Fruit fly (Drosophila melanogaster) whole organism, embryonic: ENCODE data around the gene Naa20A.
A peak's percentile ranks its signal among the peaks of the same experiment; 100 is the strongest.

Source experiments
- Adf1 ChIP-seq: fragments of 200-800 bp; sonication (Bioruptor generic); IDR thresholded peaks from 2 replicates; pipeline ENCODE4 v1.3.6; 2022; ENCODE audit warnings: missing biosample characterization, missing genetic modification characterization
- Atf-2 ChIP-seq: fragments of 200-800 bp; sonication (Bioruptor generic); optimal IDR thresholded peaks from 2 replicates; lab custom pipeline; 2016; ENCODE audit warnings: missing biosample characterization, missing genetic modification characterization
- BEAF-32 ChIP-seq: fragments of 200-800 bp; sonication (Bioruptor generic); optimal IDR thresholded peaks from 3 replicates; lab custom pipeline; 2017; ENCODE audit warnings: missing biosample characterization, missing genetic modification characterization, mild to moderate bottlenecking, moderate library complexity, missing genetic modification reagents
- Bgb ChIP-seq: fragments of 200-800 bp; sonication (Bioruptor generic); IDR thresholded peaks from 2 replicates; pipeline ENCODE4 v1.3.6; 2022; ENCODE audit warnings: missing biosample characterization, missing genetic modification characterization; ENCODE audit not compliant: partially characterized antibody
- CG10543 ChIP-seq: fragments of 200-800 bp; sonication (Bioruptor generic); optimal IDR thresholded peaks from 3 replicates; lab custom pipeline; 2017; ENCODE audit warnings: missing biosample characterization, mild to moderate bottlenecking, missing genetic modification characterization, moderate library complexity
- CG12769 ChIP-seq: fragments of 200-800 bp; sonication (Bioruptor generic); optimal IDR thresholded peaks from 2 replicates; lab custom pipeline; 2019; ENCODE audit warnings: missing biosample characterization, mild to moderate bottlenecking, missing genetic modification characterization, moderate library complexity
- CG13624 ChIP-seq: fragments of 200-800 bp; sonication (Bioruptor generic); optimal IDR thresholded peaks from 2 replicates; lab custom pipeline; 2016; ENCODE audit warnings: missing biosample characterization, missing genetic modification characterization
- CG13894 ChIP-seq: fragments of 200-800 bp; sonication (Bioruptor generic); optimal IDR thresholded peaks from 3 replicates; lab custom pipeline; 2018; ENCODE audit warnings: missing biosample characterization, mild to moderate bottlenecking, missing genetic modification characterization, moderate library complexity
- CG16813 ChIP-seq: fragments of 200-800 bp; sonication (Bioruptor generic); IDR thresholded peaks from 3 replicates; pipeline ENCODE4 v1.3.6; 2022; ENCODE audit warnings: missing biosample characterization, missing genetic modification characterization; ENCODE audit not compliant: partially characterized antibody
- CG2116 ChIP-seq: fragments of 200-800 bp; sonication (Bioruptor generic); optimal IDR thresholded peaks from 3 replicates; lab custom pipeline; 2018; ENCODE audit warnings: missing biosample characterization, mild to moderate bottlenecking, missing genetic modification characterization
- CG2120 ChIP-seq: fragments of 200-800 bp; sonication (Bioruptor generic); optimal IDR thresholded peaks from 3 replicates; lab custom pipeline; 2016; ENCODE audit warnings: missing biosample characterization, missing genetic modification characterization
- CG34224 ChIP-seq: fragments of 200-800 bp; sonication (Bioruptor generic); IDR thresholded peaks from 3 replicates; pipeline ENCODE4 v1.3.6; 2022; ENCODE audit warnings: missing biosample characterization, missing genetic modification characterization; ENCODE audit not compliant: partially characterized antibody
- CG34376 ChIP-seq: fragments of 200-800 bp; sonication (Bioruptor generic); optimal IDR thresholded peaks from 2 replicates; lab custom pipeline; 2018; ENCODE audit warnings: missing biosample characterization, mild to moderate bottlenecking, missing genetic modification characterization
- CG4328 ChIP-seq: fragments of 200-800 bp; sonication (Bioruptor generic); optimal IDR thresholded peaks from 3 replicates; lab custom pipeline; 2017; ENCODE audit warnings: missing biosample characterization, missing genetic modification reagents, missing genetic modification characterization
- CG4854 ChIP-seq: fragments of 200-800 bp; sonication (Bioruptor generic); optimal IDR thresholded peaks from 2 replicates; lab custom pipeline; 2016; ENCODE audit warnings: missing biosample characterization, missing genetic modification characterization, inconsistent platforms
- CG6854 ChIP-seq: fragments of 200-800 bp; sonication (Bioruptor generic); optimal IDR thresholded peaks from 3 replicates; lab custom pipeline; 2017; ENCODE audit warnings: missing biosample characterization, mild to moderate bottlenecking, missing genetic modification characterization
- CG7963 ChIP-seq: fragments of 200-800 bp; sonication (Bioruptor generic); IDR thresholded peaks from 3 replicates; pipeline ENCODE4 v1.3.6; 2022; ENCODE audit warnings: missing biosample characterization, missing genetic modification characterization; ENCODE audit not compliant: partially characterized antibody
- CG8388 ChIP-seq: fragments of 200-800 bp; sonication (Bioruptor generic); optimal IDR thresholded peaks from 2 replicates; lab custom pipeline; 2019; ENCODE audit warnings: missing biosample characterization, mild to moderate bottlenecking, missing genetic modification characterization, moderate library complexity
- Doc3 ChIP-seq: fragments of 200-800 bp; sonication (Bioruptor generic); IDR thresholded peaks from 3 replicates; pipeline ENCODE4 v1.3.6; 2022; ENCODE audit warnings: missing biosample characterization, missing genetic modification characterization; ENCODE audit not compliant: partially characterized antibody
- Dref ChIP-seq: fragments of 200-800 bp; sonication (Bioruptor generic); IDR thresholded peaks from 2 replicates; pipeline ENCODE4 v1.3.6; 2022; ENCODE audit warnings: missing biosample characterization, missing genetic modification characterization
- Fer1 ChIP-seq: fragments of 200-800 bp; sonication (Bioruptor generic); optimal IDR thresholded peaks from 2 replicates; lab custom pipeline; 2017; ENCODE audit warnings: missing biosample characterization, mild to moderate bottlenecking, missing genetic modification characterization
- Gsc ChIP-seq: fragments of 200-800 bp; sonication (Bioruptor generic); IDR thresholded peaks from 2 replicates; pipeline ENCODE4 v1.3.6; 2022; ENCODE audit warnings: missing biosample characterization, missing genetic modification characterization
- HLH4C ChIP-seq: fragments of 200-800 bp; sonication (Bioruptor generic); IDR thresholded peaks from 3 replicates; pipeline ENCODE4 v1.3.6; 2022; ENCODE audit warnings: missing biosample characterization, missing genetic modification characterization; ENCODE audit not compliant: partially characterized antibody
- Hand ChIP-seq: fragments of 200-800 bp; sonication (Bioruptor generic); optimal IDR thresholded peaks from 2 replicates; lab custom pipeline; 2017; ENCODE audit warnings: mild to moderate bottlenecking, missing biosample characterization, missing genetic modification reagents, missing genetic modification characterization
- Hr78 ChIP-seq, 2 experiments: fragments of 200-800 bp in 1 of 2; fragments of >200 bp in 1 of 2; sonication (Bioruptor generic) in 1 of 2; optimal IDR thresholded peaks; 2 replicates each; lab custom pipeline; 2017 to 2019; ENCODE audit warnings: missing biosample characterization in 2 of 2, missing genetic modification characterization in 2 of 2, mild to moderate bottlenecking in 1 of 2, moderate library complexity in 1 of 2
- Mes4 ChIP-seq: fragments of 200-800 bp; sonication (Bioruptor generic); optimal IDR thresholded peaks from 2 replicates; lab custom pipeline; 2016; ENCODE audit warnings: missing biosample characterization, missing genetic modification characterization
- NC2β ChIP-seq: fragments of 200-800 bp; sonication (Bioruptor generic); optimal IDR thresholded peaks from 2 replicates; lab custom pipeline; 2016; ENCODE audit warnings: missing biosample characterization, missing genetic modification characterization
- Optix ChIP-seq: fragments of 200-800 bp; sonication (Bioruptor generic); IDR thresholded peaks from 3 replicates; pipeline ENCODE4 v1.3.6; 2022; ENCODE audit warnings: missing biosample characterization, missing genetic modification characterization
- Pdp1 ChIP-seq, 2 experiments: fragments of 200-800 bp; sonication (Bioruptor generic); optimal IDR thresholded peaks; 3 replicates each; lab custom pipeline; 2016; ENCODE audit warnings: missing biosample characterization in 2 of 2, missing genetic modification characterization in 2 of 2, mild to moderate bottlenecking in 1 of 2, moderate library complexity in 1 of 2
- Sry-δ ChIP-seq: fragments of 200-800 bp; sonication (Bioruptor generic); optimal IDR thresholded peaks from 2 replicates; lab custom pipeline; 2016; ENCODE audit warnings: missing biosample characterization, missing genetic modification characterization
- Xrp1 ChIP-seq: fragments of 200-800 bp; sonication (Bioruptor generic); IDR thresholded peaks from 2 replicates; pipeline ENCODE4 v1.3.6; 2022; ENCODE audit warnings: missing biosample characterization, missing genetic modification characterization
- amos ChIP-seq: fragments of 200-800 bp; sonication (Bioruptor generic); IDR thresholded peaks from 2 replicates; pipeline ENCODE4 v1.3.6; 2022; ENCODE audit warnings: missing biosample characterization, missing genetic modification characterization; ENCODE audit not compliant: partially characterized antibody
- ci ChIP-seq: fragments of 200-800 bp; sonication (Bioruptor generic); IDR thresholded peaks from 3 replicates; pipeline ENCODE4 v1.3.6; 2022; ENCODE audit warnings: missing biosample characterization, missing genetic modification characterization
- gcm ChIP-seq: fragments of 200-800 bp; sonication (Bioruptor generic); optimal IDR thresholded peaks from 2 replicates; lab custom pipeline; 2019; ENCODE audit warnings: missing biosample characterization, mild to moderate bottlenecking, missing genetic modification characterization, moderate library complexity
- hbn ChIP-seq: fragments of 200-800 bp; sonication (Bioruptor generic); IDR thresholded peaks from 2 replicates; pipeline ENCODE4 v1.3.6; 2022; ENCODE audit warnings: missing biosample characterization, missing genetic modification characterization; ENCODE audit not compliant: partially characterized antibody
- inv ChIP-seq: fragments of 200-800 bp; sonication (Bioruptor generic); IDR thresholded peaks from 2 replicates; pipeline ENCODE4 v1.3.6; 2022; ENCODE audit warnings: missing biosample characterization, missing genetic modification characterization; ENCODE audit not compliant: partially characterized antibody
- mam ChIP-seq: fragments of 200-800 bp; sonication (Bioruptor generic); optimal IDR thresholded peaks from 3 replicates; lab custom pipeline; 2016; ENCODE audit warnings: missing biosample characterization, missing genetic modification characterization
- onecut ChIP-seq: fragments of 200-800 bp; sonication (Bioruptor generic); IDR thresholded peaks from 2 replicates; pipeline ENCODE4 v1.3.6; 2022; ENCODE audit warnings: missing biosample characterization, missing genetic modification characterization
- p53 ChIP-seq: fragments of 200-800 bp; sonication (Bioruptor generic); optimal IDR thresholded peaks from 2 replicates; lab custom pipeline; 2016; ENCODE audit warnings: missing biosample characterization, missing genetic modification characterization
- pfk ChIP-seq: fragments of 200-800 bp; sonication (Bioruptor generic); optimal IDR thresholded peaks from 2 replicates; lab custom pipeline; 2018; ENCODE audit warnings: missing biosample characterization, mild to moderate bottlenecking, missing genetic modification characterization, moderate library complexity
- pros ChIP-seq: fragments of 200-800 bp; sonication (Bioruptor generic); optimal IDR thresholded peaks from 3 replicates; lab custom pipeline; 2019; ENCODE audit warnings: missing biosample characterization, mild to moderate bottlenecking, missing genetic modification characterization, moderate library complexity
- sd ChIP-seq: fragments of 200-800 bp; sonication (Bioruptor generic); optimal IDR thresholded peaks from 3 replicates; lab custom pipeline; 2018; ENCODE audit warnings: missing biosample characterization, mild to moderate bottlenecking, missing genetic modification characterization, moderate library complexity
- sisA ChIP-seq: fragments of 200-800 bp; sonication (Bioruptor generic); IDR thresholded peaks from 2 replicates; pipeline ENCODE4 v1.3.6; 2022; ENCODE audit warnings: missing biosample characterization, missing genetic modification characterization
- so ChIP-seq: fragments of 200-800 bp; sonication (Bioruptor generic); IDR thresholded peaks from 3 replicates; pipeline ENCODE4 v1.3.6; 2022; ENCODE audit warnings: missing biosample characterization, missing genetic modification characterization
- sqz ChIP-seq: fragments of 200-800 bp; sonication (Bioruptor generic); optimal IDR thresholded peaks from 3 replicates; lab custom pipeline; 2018; ENCODE audit warnings: missing biosample characterization, mild to moderate bottlenecking, missing genetic modification characterization
- sr ChIP-seq: fragments of 200-800 bp; sonication (Bioruptor generic); IDR thresholded peaks from 3 replicates; pipeline ENCODE4 v1.3.6; 2022; ENCODE audit warnings: missing biosample characterization, missing genetic modification characterization
- tup ChIP-seq: fragments of 200-800 bp; sonication (Bioruptor generic); optimal IDR thresholded peaks from 2 replicates; lab custom pipeline; 2016; ENCODE audit warnings: missing biosample characterization, mild to moderate bottlenecking, missing genetic modification characterization, moderate library complexity

The Naa20A gene

dm6 chrX:19608042-19608609, 14.7 kb downstream of the Naa20A start (continued):
- TF ChIP-seq onecut (GFP tag; lab: Robert Waterston, UW) (peak; percentile 20; the same call in 1 of the 2 replicates), Bgb (GFP tag; lab: Robert Waterston, UW) (peak; percentile 48; the same call in 1 of the 2 replicates), pros (GFP tag; lab: Kevin White, UChicago) (peak; percentile 26), amos (GFP tag; lab: Robert Waterston, UW) (peak; percentile 45; the same call in 1 of the 2 replicates), CG13624 (peak; percentile 31), so (GFP tag; lab: Robert Waterston, UW) (peak; percentile 80; the same call in 2 of the 3 replicates), CG13894 (tag; lab: Kevin White, UChicago) (peak; percentile 29), Pdp1 (GFP tag; optimal IDR thresholded peaks at IDR 0.05; lab: Kevin White, UChicago) (peak in 1 of 2 experiments; percentile 43), CG2120 (GFP tag; lab: Kevin White, UChicago) (no peak), Adf1 (GFP tag; lab: Robert Waterston, UW) (peak; percentile 13; the same call in 1 of the 2 replicates), Doc3 (GFP tag; lab: Robert Waterston, UW) (peak; percentile 42; the same call in 1 of the 3 replicates), sr (GFP tag; lab: Robert Waterston, UW) (0 out of 3 replicates have a peak, but pooled peaks have one; percentile 36), CG12769 (tag; lab: Kevin White, UChicago) (peak; percentile 66), CG8388 (GFP tag; lab: Kevin White, UChicago) (no peak), mam (GFP tag; lab: Kevin White, UChicago) (no peak), Dref (GFP tag; lab: Robert Waterston, UW) (peak; percentile 58), sd (peak; percentile 78), CG10543 (GFP tag; lab: Kevin White, UChicago) (peak; percentile 82), CG4854 (GFP tag; lab: Kevin White, UChicago) (no peak), Sry-δ (GFP tag; lab: Kevin White, UChicago) (no peak), CG4328 (GFP tag; lab: Kevin White, UChicago) (no peak), HLH4C (GFP tag; lab: Robert Waterston, UW) (peak; percentile 53), CG7963 (GFP tag; lab: Robert Waterston, UW) (0 out of 3 replicates have a peak, but pooled peaks have one; percentile 26), CG16813 (GFP tag; lab: Robert Waterston, UW) (peak; percentile 55), CG6854 (GFP tag; lab: Kevin White, UChicago) (peak; percentile 16), Hr78 (GFP tag; optimal IDR thresholded peaks at IDR 0.05; lab: Kevin White, UChicago) (peak in 1 of 2 experiments; percentile 42), BEAF-32 (GFP tag; lab: Kevin White, UChicago) (peak; percentile 25), CG2116 (peak; percentile 38), Hand (GFP tag; lab: Kevin White, UChicago) (no peak), Xrp1 (GFP tag; lab: Robert Waterston, UW) (peak; percentile 17; the same call in 1 of the 2 replicates), gcm (GFP tag; lab: Kevin White, UChicago) (no peak), Gsc (no peak), inv (GFP tag; lab: Robert Waterston, UW) (0 out of 2 replicates have a peak, but pooled peaks have one; percentile 17), hbn (GFP tag; lab: Robert Waterston, UW) (peak; percentile 13; the same call in 1 of the 2 replicates), CG34376 (GFP tag; lab: Kevin White, UChicago) (peak; percentile 86), Atf-2 (GFP tag; lab: Kevin White, UChicago) (no peak), tup (GFP tag; lab: Kevin White, UChicago) (no peak), p53 (peak; percentile 30), NC2β (no peak), ci (0 out of 3 replicates have a peak, but pooled peaks have one; percentile 52), sisA (GFP tag; lab: Robert Waterston, UW) (no peak), Optix (GFP tag; lab: Robert Waterston, UW) (no peak), Mes4 (GFP tag; lab: Kevin White, UChicago) (no peak), sqz (GFP tag; lab: Kevin White, UChicago) (no peak), pfk (GFP tag; lab: Kevin White, UChicago) (peak; percentile 16), Fer1 (GFP tag; lab: Kevin White, UChicago) (peak; percentile 11), CG34224 (GFP tag; lab: Robert Waterston, UW) (peak; percentile 35; the same call in 2 of the 3 replicates)
